Worm (Caenorhabditis elegans): ENCODE data around the gene chil-17.

The chil-17 gene

DNA sequence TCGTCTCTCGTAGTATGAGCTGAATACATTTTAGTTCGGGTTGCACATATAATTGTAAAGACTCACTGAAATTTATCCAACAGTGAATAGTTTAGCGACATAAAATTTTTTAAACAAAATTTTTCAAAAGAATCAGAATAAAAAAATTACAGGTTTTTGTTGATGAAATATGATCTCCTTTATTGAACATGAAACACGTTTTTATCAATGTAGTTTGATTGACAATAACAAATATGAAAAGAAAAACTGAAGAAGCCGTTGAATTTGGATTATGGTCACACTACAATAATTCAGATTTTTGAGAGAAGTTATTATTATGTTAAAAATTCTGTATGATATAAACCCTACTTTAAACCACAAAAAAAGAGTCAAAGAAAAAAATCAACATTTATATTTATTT lies at the start of gene chil-17:
Gene chil-17 (minus strand): TSS at position 101 of the 400 bp plus-strand sequence.
- no peak for TF ChIP-seq fkh-2 (tag; optimal IDR thresholded peaks at IDR 0.05)

DNA sequence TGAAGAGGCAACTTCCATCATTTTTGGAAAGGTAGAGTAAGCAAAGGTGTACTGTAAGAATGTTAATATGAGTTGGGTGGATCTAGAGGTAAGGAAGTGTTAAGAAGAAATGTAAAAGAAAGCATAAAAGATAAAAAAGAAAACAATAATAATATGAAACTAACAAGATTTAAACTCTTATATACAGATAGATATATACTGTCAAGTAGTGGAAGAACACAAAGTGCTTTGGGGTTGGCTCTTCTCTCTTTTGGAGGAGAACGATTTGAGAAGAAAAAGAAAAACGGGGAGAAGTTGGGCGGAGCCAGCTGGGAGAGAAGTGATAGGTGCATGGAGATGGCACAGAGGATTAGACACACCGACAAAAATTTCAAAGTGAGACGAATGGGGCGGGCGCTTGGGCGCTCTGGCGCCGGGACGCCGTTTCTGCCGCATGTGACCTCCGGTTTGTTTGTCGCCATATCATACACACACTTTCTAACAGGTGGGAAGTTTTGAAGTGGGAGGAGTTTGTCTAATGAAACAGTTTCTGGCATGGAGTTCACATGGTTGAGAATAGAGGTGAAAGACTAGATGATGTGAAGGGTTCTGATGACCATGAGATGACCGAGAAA lies 47.5 kb upstream of the chil-17 start, which contains the start of gene T19H5.4:
Gene T19H5.4 (minus strand): TSS at position 51 of the 614 bp plus-strand sequence.
- TF ChIP-seq tbx-2 (tag; optimal IDR thresholded peaks at IDR 0.05) (peak; percentile 4), aly-2 (tag; optimal IDR thresholded peaks at IDR 0.05) (no peak), jun-1 (tag; optimal IDR thresholded peaks at IDR 0.05) (peak; percentile 31), ceh-82 (tag; optimal IDR thresholded peaks at IDR 0.05) (no peak), nhr-67 (tag; optimal IDR thresholded peaks at IDR 0.05) (no peak), skn-1 (tag; optimal IDR thresholded peaks at IDR 0.05) (no peak), nhr-237 (tag; optimal IDR thresholded peaks at IDR 0.05) (no peak), nhr-23 (tag; optimal IDR thresholded peaks at IDR 0.05) (no peak), nfya-1 (tag; optimal IDR thresholded peaks at IDR 0.05; ENCODE audit: insufficient read depth) (peak; percentile 78), eor-1 (tag; optimal IDR thresholded peaks at IDR 0.05) (no peak), snpc-4 (tag; optimal IDR thresholded peaks at IDR 0.05) (no peak), pha-4 (tag; optimal IDR thresholded peaks at IDR 0.05) (peak; percentile 64), elt-2 (tag; optimal IDR thresholded peaks at IDR 0.05) (peak; percentile 82), ztf-4 (tag; optimal IDR thresholded peaks at IDR 0.05) (no peak), nhr-43 (tag; optimal IDR thresholded peaks at IDR 0.05; ENCODE audit: poor library complexity, severe bottlenecking) (peak; percentile 59), nhr-28 (tag; optimal IDR thresholded peaks at IDR 0.05) (no peak), fkh-2 (tag; optimal IDR thresholded peaks at IDR 0.05) (no peak), elt-3 (tag; optimal IDR thresholded peaks at IDR 0.05) (peak in 1 of 3 experiments; percentile 39), pqm-1 (tag; optimal IDR thresholded peaks at IDR 0.05) (peak; percentile 34), egl-27 (tag; optimal IDR thresholded peaks at IDR 0.05) (no peak), sea-2 (GFP tag; optimal IDR thresholded peaks at IDR 0.05) (no peak), nhr-25 (tag; optimal IDR thresholded peaks at IDR 0.05) (peak; percentile 11), lin-15B (tag; optimal IDR thresholded peaks at IDR 0.05) (no peak), lsy-12 (tag; optimal IDR thresholded peaks at IDR 0.05) (peak; percentile 14), ama-1 (optimal IDR thresholded peaks at IDR 0.05) (peak; percentile 16)

DNA sequence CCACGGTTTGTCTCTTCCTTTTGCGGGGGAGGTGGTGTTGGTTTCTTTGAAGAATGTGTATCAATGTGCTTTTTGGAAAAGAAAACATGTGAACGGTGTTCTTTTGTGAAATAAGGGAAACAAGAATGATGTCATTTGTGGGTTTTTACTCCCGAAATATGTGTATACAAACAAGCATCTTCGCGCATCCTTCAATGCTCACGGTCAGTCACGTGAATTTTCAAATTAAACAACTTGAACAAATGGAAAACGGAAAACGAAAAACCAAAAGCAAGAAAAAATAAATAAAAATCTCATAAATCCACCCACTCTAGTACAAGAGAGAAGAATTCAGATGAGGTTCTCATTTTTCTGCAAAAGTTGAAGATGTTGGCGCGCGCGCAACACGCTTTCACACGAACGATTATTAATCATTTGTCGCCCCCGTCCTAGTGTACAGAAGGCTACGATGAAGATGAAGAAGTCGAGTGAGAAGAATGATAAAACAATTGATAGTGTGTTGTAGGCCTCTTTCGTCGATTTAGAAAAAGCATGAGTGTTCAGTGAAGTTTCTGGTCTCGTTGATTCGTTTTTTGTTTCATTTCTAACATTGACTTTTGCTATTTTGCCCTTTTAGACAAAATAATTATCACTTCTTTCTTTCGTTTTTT lies 45.2 kb upstream of the chil-17 start:
- no peak for TF ChIP-seq egl-5 (tag; optimal IDR thresholded peaks at IDR 0.05)
- TF ChIP-seq eor-1 (tag; optimal IDR thresholded peaks at IDR 0.05), result no peak
- TF ChIP-seq nhr-237 (tag; optimal IDR thresholded peaks at IDR 0.05), result no peak
- no peak for TF ChIP-seq unc-39 (tag; optimal IDR thresholded peaks at IDR 0.05)
- no peak for TF ChIP-seq R02D3.7 (tag; optimal IDR thresholded peaks at IDR 0.05)
- no peak for TF ChIP-seq tbx-2 (tag; optimal IDR thresholded peaks at IDR 0.05)
- peak; percentile 91 for TF ChIP-seq pha-4 (tag; optimal IDR thresholded peaks at IDR 0.05)
- no peak for TF ChIP-seq ZK546.5 (tag; optimal IDR thresholded peaks at IDR 0.05)
- TF ChIP-seq aly-2 (tag; optimal IDR thresholded peaks at IDR 0.05), result no peak

DNA sequence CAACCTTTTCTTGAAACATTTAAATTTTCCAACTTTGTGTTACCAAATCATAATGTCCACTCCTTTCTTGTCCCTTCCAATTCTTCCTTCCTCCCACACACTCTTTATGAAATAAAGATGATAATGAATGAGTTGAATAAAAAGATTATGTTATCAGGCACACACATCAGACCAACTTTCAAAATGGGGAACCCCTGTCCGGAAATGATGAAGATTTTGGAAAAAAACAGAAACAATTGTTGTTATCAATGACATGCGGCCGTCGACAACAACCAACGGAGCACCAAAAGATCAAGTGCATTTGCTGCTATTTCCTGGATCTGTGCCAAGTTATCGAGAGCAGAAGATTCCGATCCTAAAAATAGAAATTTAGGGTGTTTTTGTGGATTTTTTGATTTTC lies 43.4 kb upstream of the chil-17 start:
- no peak for TF ChIP-seq mml-1 (tag; optimal IDR thresholded peaks at IDR 0.05)
- TF ChIP-seq fos-1 (tag; optimal IDR thresholded peaks at IDR 0.05), result no peak
- peak; percentile 71 for TF ChIP-seq pqm-1 (tag; optimal IDR thresholded peaks at IDR 0.05)
- peak; percentile 22 for TF ChIP-seq jun-1 (tag; optimal IDR thresholded peaks at IDR 0.05)
- TF ChIP-seq elt-2 (tag; optimal IDR thresholded peaks at IDR 0.05), result peak; percentile 72
- no peak for TF ChIP-seq nhr-43 (tag; optimal IDR thresholded peaks at IDR 0.05; ENCODE audit: poor library complexity, severe bottlenecking)

DNA sequence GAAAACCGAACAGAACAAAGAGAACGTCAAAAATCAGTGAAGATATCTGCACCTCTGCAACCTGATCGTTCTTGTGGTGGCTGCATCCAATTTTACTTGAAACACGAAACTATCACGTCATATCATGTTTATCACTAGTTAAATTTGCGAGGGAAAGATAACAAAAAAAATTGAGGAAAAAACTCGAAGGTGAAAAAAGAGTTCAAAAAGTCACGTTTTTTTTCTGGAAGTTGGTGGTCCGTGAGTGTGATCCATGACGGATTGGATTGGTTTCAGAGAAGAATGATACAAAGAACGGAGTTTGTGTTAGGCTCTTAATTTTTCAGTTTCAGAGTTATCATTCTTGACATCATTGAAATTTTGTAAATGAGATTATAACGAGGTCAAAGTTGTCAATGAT lies 42.6 kb upstream of the chil-17 start:
- TF ChIP-seq sea-2 (GFP tag; optimal IDR thresholded peaks at IDR 0.05) (no peak), mml-1 (tag; optimal IDR thresholded peaks at IDR 0.05) (no peak), lsy-12 (tag; optimal IDR thresholded peaks at IDR 0.05) (no peak), pqm-1 (tag; optimal IDR thresholded peaks at IDR 0.05) (peak; percentile 33), jun-1 (tag; optimal IDR thresholded peaks at IDR 0.05) (no peak), elt-2 (tag; optimal IDR thresholded peaks at IDR 0.05) (peak; percentile 71)

All from whole organism, L3 larva.